Worm (Caenorhabditis elegans) whole organism, L1 larva: ENCODE data around the gene arl-1.

ENCODE experiments used
- mdl-1 ChIP-seq, 2 experiments: fragments of 150-350 bp; optimal IDR thresholded peaks; 2 replicates each; lab custom pipeline; 2014 to 2017; ENCODE audit warnings: missing biosample characterization in 2 of 2, missing genetic modification characterization in 2 of 2, inconsistent platforms in 1 of 2
- sptf-1 ChIP-seq: fragments of 150-350 bp; optimal IDR thresholded peaks from 2 replicates; lab custom pipeline; 2014; ENCODE audit warnings: missing biosample characterization, missing genetic modification characterization

DNA sequence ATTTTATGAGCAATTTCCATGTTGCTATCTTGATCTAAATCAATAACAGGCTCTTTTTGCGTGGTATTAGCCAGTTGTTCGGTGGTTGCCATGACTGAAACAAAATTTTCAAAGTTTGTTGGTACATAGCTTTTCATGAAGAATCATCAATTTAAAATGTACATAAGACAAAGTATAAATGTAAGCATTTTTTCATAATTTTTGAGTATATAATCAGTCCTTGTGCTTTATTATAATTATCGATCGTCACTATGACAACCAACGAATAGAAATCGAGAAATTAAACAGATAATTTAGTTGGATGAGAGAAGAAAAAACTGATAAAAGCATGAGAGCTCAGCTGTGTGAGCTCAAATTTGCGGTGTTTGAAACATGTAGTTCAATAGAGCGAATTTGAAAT lies 40.1 kb downstream of the arl-1 start, which contains the start of gene T22C8.3:
- no peak for TF ChIP-seq mdl-1 (tag; optimal IDR thresholded peaks at IDR 0.05; lab: Kevin White, UChicago)
- TF ChIP-seq sptf-1 (tag; lab: Kevin White, UChicago): no peak
